Fruit fly (Drosophila melanogaster) whole organism, embryonic: ENCODE data around the gene Ugt316A1.

Source experiments
- ATbp ChIP-seq: fragments of 200-800 bp; sonication (Bioruptor generic); optimal IDR thresholded peaks from 2 replicates; lab custom pipeline; 2017; ENCODE audit warnings: missing biosample characterization, mild to moderate bottlenecking, missing genetic modification characterization, missing genetic modification reagents
- Abd-B ChIP-seq: fragments of 200-800 bp; sonication (Bioruptor generic); optimal IDR thresholded peaks from 2 replicates; lab custom pipeline; 2018; ENCODE audit warnings: missing biosample characterization, mild to moderate bottlenecking, missing genetic modification characterization, moderate library complexity
- Atf6 ChIP-seq: fragments of 200-800 bp; sonication (Bioruptor generic); IDR thresholded peaks from 2 replicates; pipeline ENCODE4 v1.3.6; 2022; ENCODE audit warnings: missing biosample characterization, missing genetic modification characterization
- Awh ChIP-seq: fragments of 200-800 bp; sonication (Bioruptor generic); IDR thresholded peaks from 2 replicates; pipeline ENCODE4, ENCODE4 v1.3.6; 2022; ENCODE audit warnings: missing biosample characterization, missing genetic modification characterization
- Blimp-1 ChIP-seq: fragments of 200-800 bp; sonication (Bioruptor generic); optimal IDR thresholded peaks from 3 replicates; lab custom pipeline; 2018; ENCODE audit warnings: missing biosample characterization, missing genetic modification characterization, mild to moderate bottlenecking, moderate library complexity, missing genetic modification reagents
- Bteb2 ChIP-seq: fragments of 200-800 bp; sonication (Bioruptor generic); optimal IDR thresholded peaks from 2 replicates; lab custom pipeline; 2016; ENCODE audit warnings: missing biosample characterization, missing genetic modification characterization
- CG10274 ChIP-seq: fragments of 200-800 bp; sonication (Bioruptor generic); optimal IDR thresholded peaks from 3 replicates; lab custom pipeline; 2017; ENCODE audit warnings: missing biosample characterization, mild to moderate bottlenecking, missing genetic modification characterization
- CG10366 ChIP-seq: fragments of 200-800 bp; sonication (Bioruptor generic); IDR thresholded peaks from 2 replicates; pipeline ENCODE4 v1.3.6; 2022; ENCODE audit warnings: missing biosample characterization, missing genetic modification characterization
- CG10959 ChIP-seq: fragments of 200-800 bp; sonication (Bioruptor generic); IDR thresholded peaks from 2 replicates; pipeline ENCODE4 v1.3.6; 2022; ENCODE audit warnings: missing biosample characterization, missing genetic modification characterization
- CG11504 ChIP-seq: fragments of 200-800 bp; sonication (Bioruptor generic); optimal IDR thresholded peaks from 3 replicates; lab custom pipeline; 2019; ENCODE audit warnings: missing biosample characterization, mild to moderate bottlenecking, missing genetic modification characterization, moderate library complexity
- CG12299 ChIP-seq: fragments of 200-800 bp; sonication (Bioruptor generic); optimal IDR thresholded peaks from 2 replicates; lab custom pipeline; 2018; ENCODE audit warnings: missing biosample characterization, mild to moderate bottlenecking, missing genetic modification characterization
- CG12942 ChIP-seq: fragments of 200-800 bp; sonication (Bioruptor generic); optimal IDR thresholded peaks from 3 replicates; lab custom pipeline; 2016; ENCODE audit warnings: missing biosample characterization, missing genetic modification characterization
- CG13296 ChIP-seq: fragments of 200-800 bp; sonication (Bioruptor generic); optimal IDR thresholded peaks from 3 replicates; lab custom pipeline; 2018; ENCODE audit warnings: missing biosample characterization, mild to moderate bottlenecking, missing genetic modification characterization
- CG14014 ChIP-seq: fragments of 200-800 bp; sonication (Bioruptor generic); IDR thresholded peaks from 2 replicates; pipeline ENCODE4 v1.3.6; 2022; ENCODE audit warnings: missing biosample characterization, missing genetic modification characterization
- CG1602 ChIP-seq: fragments of 200-800 bp; sonication (Bioruptor generic); optimal IDR thresholded peaks from 3 replicates; lab custom pipeline; 2016; ENCODE audit warnings: missing biosample characterization, missing genetic modification characterization
- CG17359 ChIP-seq: fragments of 200-800 bp; sonication (Bioruptor generic); optimal IDR thresholded peaks from 3 replicates; lab custom pipeline; 2018; ENCODE audit warnings: missing biosample characterization, mild to moderate bottlenecking, missing genetic modification characterization, moderate library complexity
- CG17802 ChIP-seq: fragments of 200-800 bp; sonication (Bioruptor generic); optimal IDR thresholded peaks from 2 replicates; lab custom pipeline; 2018; ENCODE audit warnings: missing biosample characterization, mild to moderate bottlenecking, missing genetic modification characterization, moderate library complexity
- CG18599 ChIP-seq: fragments of 200-800 bp; sonication (Bioruptor generic); optimal IDR thresholded peaks from 3 replicates; lab custom pipeline; 2017; ENCODE audit warnings: missing biosample characterization, missing genetic modification characterization, mild to moderate bottlenecking, moderate library complexity, missing genetic modification reagents
- CG2202 ChIP-seq: fragments of 200-800 bp; sonication (Bioruptor generic); optimal IDR thresholded peaks from 2 replicates; lab custom pipeline; 2018; ENCODE audit warnings: missing biosample characterization, mild to moderate bottlenecking, missing genetic modification characterization
- CG3726 ChIP-seq: fragments of 200-800 bp; sonication (Bioruptor generic); IDR thresholded peaks from 3 replicates; pipeline ENCODE4, ENCODE4 v1.3.6; 2022; ENCODE audit warnings: missing biosample characterization, missing genetic modification characterization
- CG8765 ChIP-seq: fragments of 200-800 bp; sonication (Bioruptor generic); IDR thresholded peaks from 2 replicates; pipeline ENCODE4 v1.3.6; 2022; ENCODE audit warnings: missing biosample characterization, missing genetic modification characterization
- CG9817 ChIP-seq: fragments of 200-800 bp; sonication (Bioruptor generic); optimal IDR thresholded peaks from 2 replicates; lab custom pipeline; 2018; ENCODE audit warnings: missing biosample characterization, mild to moderate bottlenecking, missing genetic modification characterization, moderate library complexity
- CG9876 ChIP-seq: fragments of 200-800 bp; sonication (Bioruptor generic); optimal IDR thresholded peaks from 2 replicates; lab custom pipeline; 2016; ENCODE audit warnings: missing biosample characterization, missing genetic modification characterization
- CrebB ChIP-seq: fragments of 200-800 bp; sonication (Bioruptor generic); optimal IDR thresholded peaks from 3 replicates; lab custom pipeline; 2018; ENCODE audit warnings: missing biosample characterization, mild to moderate bottlenecking, missing genetic modification characterization
- Dad ChIP-seq: fragments of 200-800 bp; sonication (Bioruptor generic); optimal IDR thresholded peaks from 3 replicates; lab custom pipeline; 2016; ENCODE audit warnings: missing biosample characterization, missing genetic modification characterization
- Dp ChIP-seq: fragments of 200-800 bp; sonication (Bioruptor generic); optimal IDR thresholded peaks from 2 replicates; lab custom pipeline; 2018; ENCODE audit warnings: missing biosample characterization, mild to moderate bottlenecking, missing genetic modification characterization, moderate library complexity
- E2f2 ChIP-seq: fragments of 200-800 bp; sonication (Bioruptor generic); IDR thresholded peaks from 2 replicates; pipeline ENCODE4 v1.3.6; 2022; ENCODE audit warnings: missing biosample characterization, missing genetic modification characterization
- Fer2 ChIP-seq: fragments of 200-800 bp; sonication (Bioruptor generic); optimal IDR thresholded peaks from 2 replicates; lab custom pipeline; 2018; ENCODE audit warnings: missing biosample characterization, mild to moderate bottlenecking, missing genetic modification characterization, moderate library complexity
- Fer3 ChIP-seq: fragments of 200-800 bp; sonication (Bioruptor generic); optimal IDR thresholded peaks from 2 replicates; lab custom pipeline; 2018; ENCODE audit warnings: missing biosample characterization, mild to moderate bottlenecking, missing genetic modification characterization, moderate library complexity
- MESR4 ChIP-seq: fragments of 200-800 bp; sonication (Bioruptor generic); optimal IDR thresholded peaks from 2 replicates; lab custom pipeline; 2018; ENCODE audit warnings: missing biosample characterization, mild to moderate bottlenecking, missing genetic modification characterization, moderate library complexity
- Max ChIP-seq: fragments of 200-800 bp; sonication (Bioruptor generic); optimal IDR thresholded peaks from 2 replicates; lab custom pipeline; 2016; ENCODE audit warnings: missing biosample characterization, mild to moderate bottlenecking, missing genetic modification characterization
- Med ChIP-seq: fragments of 200-800 bp; sonication (Bioruptor generic); peaks from one replicate; lab custom pipeline; 2016; ENCODE audit warnings: missing biosample characterization, missing genetic modification characterization, mild to moderate bottlenecking, inconsistent platforms, moderate library complexity
- Mes4 ChIP-seq: fragments of 200-800 bp; sonication (Bioruptor generic); optimal IDR thresholded peaks from 2 replicates; lab custom pipeline; 2016; ENCODE audit warnings: missing biosample characterization, missing genetic modification characterization
- Oaz ChIP-seq: fragments of 200-800 bp; sonication (Bioruptor generic); IDR thresholded peaks from 2 replicates; pipeline ENCODE4 v1.3.6; 2022; ENCODE audit warnings: missing biosample characterization, missing genetic modification characterization
- Oli ChIP-seq: fragments of 200-800 bp; sonication (Bioruptor generic); optimal IDR thresholded peaks from 2 replicates; lab custom pipeline; 2018; ENCODE audit warnings: missing biosample characterization, mild to moderate bottlenecking, missing genetic modification characterization, moderate library complexity
- Optix ChIP-seq: fragments of 200-800 bp; sonication (Bioruptor generic); IDR thresholded peaks from 3 replicates; pipeline ENCODE4 v1.3.6; 2022; ENCODE audit warnings: missing biosample characterization, missing genetic modification characterization
- Sox100B ChIP-seq: fragments of 200-800 bp; sonication (Bioruptor generic); optimal IDR thresholded peaks from 3 replicates; lab custom pipeline; 2018; ENCODE audit warnings: missing biosample characterization, mild to moderate bottlenecking, missing genetic modification characterization
- Sry-δ ChIP-seq: fragments of 200-800 bp; sonication (Bioruptor generic); optimal IDR thresholded peaks from 2 replicates; lab custom pipeline; 2016; ENCODE audit warnings: missing biosample characterization, missing genetic modification characterization
- ab ChIP-seq: fragments of 200-800 bp; sonication (Bioruptor generic); optimal IDR thresholded peaks from 2 replicates; lab custom pipeline; 2016; ENCODE audit warnings: missing biosample characterization, missing genetic modification characterization
- cas ChIP-seq: fragments of 200-800 bp; sonication (Bioruptor generic); IDR thresholded peaks from 2 replicates; pipeline ENCODE4 v1.3.6; 2022; ENCODE audit warnings: missing biosample characterization, missing genetic modification characterization
- croc ChIP-seq: fragments of 200-800 bp; sonication (Bioruptor generic); conservative IDR thresholded peaks from 3 replicates; pipeline ENCODE4 v1.3.6; 2022; ENCODE audit warnings: missing biosample characterization, missing genetic modification characterization
- dmrt99B ChIP-seq: fragments of 200-800 bp; sonication (Bioruptor generic); optimal IDR thresholded peaks from 2 replicates; lab custom pipeline; 2018; ENCODE audit warnings: missing biosample characterization, mild to moderate bottlenecking, missing genetic modification characterization, moderate library complexity
- ewg ChIP-seq: fragments of 200-800 bp; sonication (Bioruptor generic); optimal IDR thresholded peaks from 3 replicates; lab custom pipeline; 2017; ENCODE audit warnings: mild to moderate bottlenecking, missing biosample characterization, missing genetic modification reagents, missing genetic modification characterization
- gsb-n ChIP-seq: fragments of 200-800 bp; sonication (Bioruptor generic); optimal IDR thresholded peaks from 3 replicates; lab custom pipeline; 2018; ENCODE audit warnings: missing biosample characterization, mild to moderate bottlenecking, missing genetic modification characterization
- lmd ChIP-seq: fragments of 200-800 bp; sonication (Bioruptor generic); IDR thresholded peaks from 2 replicates; pipeline ENCODE4 v1.3.6; 2022; ENCODE audit warnings: missing biosample characterization, missing genetic modification characterization
- nmo ChIP-seq: fragments of 200-800 bp; sonication (Bioruptor generic); optimal IDR thresholded peaks from 2 replicates; lab custom pipeline; 2018; ENCODE audit warnings: missing biosample characterization, mild to moderate bottlenecking, missing genetic modification characterization, moderate library complexity
- pum ChIP-seq: fragments of 200-800 bp; sonication (Bioruptor generic); optimal IDR thresholded peaks from 2 replicates; lab custom pipeline; 2016; ENCODE audit warnings: missing biosample characterization, missing genetic modification characterization
- ranshi ChIP-seq: fragments of 200-800 bp; sonication (Bioruptor generic); IDR thresholded peaks from 2 replicates; pipeline ENCODE4 v1.3.6; 2022; ENCODE audit warnings: missing biosample characterization, missing genetic modification characterization
- tap ChIP-seq: fragments of 200-800 bp; optimal IDR thresholded peaks from 3 replicates; lab custom pipeline; 2019; ENCODE audit warnings: missing biosample characterization, mild to moderate bottlenecking, missing genetic modification characterization, moderate library complexity
- twi ChIP-seq: fragments of 200-800 bp; optimal IDR thresholded peaks from 2 replicates; lab custom pipeline; 2019; ENCODE audit warnings: missing biosample characterization, mild to moderate bottlenecking, missing genetic modification characterization, moderate library complexity
- unpg ChIP-seq: fragments of 200-800 bp; sonication (Bioruptor generic); optimal IDR thresholded peaks from 3 replicates; lab custom pipeline; 2018; ENCODE audit warnings: missing biosample characterization, mild to moderate bottlenecking, missing genetic modification characterization, moderate library complexity

Gene Ugt316A1

DNA sequence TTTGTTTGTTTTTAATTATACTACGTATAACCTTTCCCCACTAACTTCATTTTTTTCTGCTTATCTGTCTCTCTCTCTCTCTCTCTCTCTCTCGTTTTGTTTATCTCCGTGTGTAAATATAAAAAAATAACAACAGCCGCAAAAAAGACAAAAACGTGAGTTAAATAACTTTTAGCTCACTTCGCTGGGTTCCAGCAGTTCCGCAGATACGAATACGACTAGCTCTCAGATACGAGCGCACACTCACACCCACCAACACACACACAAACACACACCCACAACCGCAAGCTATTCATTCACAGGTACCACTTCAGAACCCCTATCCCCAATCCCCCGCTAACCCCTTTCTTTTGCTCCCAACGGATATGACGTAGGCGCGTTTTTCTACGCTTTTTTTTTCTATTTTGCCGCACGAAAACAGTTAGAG lies 9.6 kb upstream of the Ugt316A1 start (continued):
- no peak for TF ChIP-seq pum
- TF ChIP-seq ab (GFP tag; lab: Kevin White, UChicago) = no peak
- TF ChIP-seq nmo = no peak
- peak; percentile 10 for TF ChIP-seq dmrt99B (tag; lab: Kevin White, UChicago)
- TF ChIP-seq CG3726 (GFP tag; lab: Robert Waterston, UW) = no peak
- TF ChIP-seq CG17359 = no peak
- no peak for TF ChIP-seq unpg
- TF ChIP-seq Fer3 (tag; lab: Kevin White, UChicago) = no peak
- no peak for TF ChIP-seq CG9876
- TF ChIP-seq ATbp (GFP tag; lab: Kevin White, UChicago) = peak; percentile 24
- TF ChIP-seq tap = no peak
- TF ChIP-seq Awh (GFP tag; lab: Robert Waterston, UW) = 0 out of 2 replicates have a peak, but pooled peaks have one; percentile 42
- no peak for TF ChIP-seq CG2202 (tag; lab: Kevin White, UChicago)
- no peak for TF ChIP-seq Fer2 (tag; lab: Kevin White, UChicago)
- peak; percentile 35 for TF ChIP-seq CrebB (tag; lab: Kevin White, UChicago)
- no peak for TF ChIP-seq E2f2 (GFP tag; lab: Robert Waterston, UW)
- no peak for TF ChIP-seq MESR4 (GFP tag; lab: Kevin White, UChicago)
- peak; percentile 46; the same call in 1 of the 2 replicates for TF ChIP-seq ranshi (GFP tag; lab: Robert Waterston, UW)
- no peak for TF ChIP-seq Atf6 (GFP tag; lab: Robert Waterston, UW)
- no peak for TF ChIP-seq CG12942 (GFP tag; lab: Kevin White, UChicago)
- TF ChIP-seq Med (GFP tag; lab: Kevin White, UChicago) = peak; percentile 65
- TF ChIP-seq Oli (tag; lab: Kevin White, UChicago) = no peak
- TF ChIP-seq gsb-n (tag; lab: Kevin White, UChicago) = no peak
- TF ChIP-seq CG18599 (GFP tag; lab: Kevin White, UChicago) = peak; percentile 53
- no peak for TF ChIP-seq CG14014 (GFP tag; lab: Robert Waterston, UW)
- TF ChIP-seq twi (tag; lab: Kevin White, UChicago) = no peak
- no peak for TF ChIP-seq CG11504 (tag; lab: Kevin White, UChicago)
- no peak for TF ChIP-seq Dad (GFP tag; lab: Kevin White, UChicago)
- no peak for TF ChIP-seq Abd-B (GFP tag; lab: Kevin White, UChicago)
- TF ChIP-seq CG10366 = no peak
- TF ChIP-seq CG9817 = no peak
- TF ChIP-seq CG1602 (GFP tag; lab: Kevin White, UChicago) = no peak
- TF ChIP-seq CG8765 (GFP tag; lab: Robert Waterston, UW) = no peak
- TF ChIP-seq CG10959 (GFP tag; lab: Robert Waterston, UW) = no peak
- no peak for TF ChIP-seq Dp (GFP tag; lab: Kevin White, UChicago)
- no peak for TF ChIP-seq Optix (GFP tag; lab: Robert Waterston, UW)
- no peak for TF ChIP-seq Oaz
- TF ChIP-seq cas (GFP tag; lab: Robert Waterston, UW) = no peak
- no peak for TF ChIP-seq ewg (GFP tag; lab: Kevin White, UChicago)
- no peak for TF ChIP-seq Blimp-1 (GFP tag; lab: Kevin White, UChicago)
- TF ChIP-seq Sry-δ (GFP tag; lab: Kevin White, UChicago) = no peak
- no peak for TF ChIP-seq Sox100B
- no peak for TF ChIP-seq CG17802
- no peak for TF ChIP-seq CG10274 (GFP tag; lab: Kevin White, UChicago)
- no peak for TF ChIP-seq Mes4 (GFP tag; lab: Kevin White, UChicago)
- no peak for TF ChIP-seq croc
- TF ChIP-seq CG13296 (GFP tag; lab: Kevin White, UChicago) = peak; percentile 11
- TF ChIP-seq lmd (GFP tag; lab: Robert Waterston, UW) = no peak
- no peak for TF ChIP-seq Max
- no peak for TF ChIP-seq CG12299 (tag; lab: Kevin White, UChicago)
- TF ChIP-seq Bteb2 (GFP tag; lab: Kevin White, UChicago) = no peak
